Fruit fly (Drosophila melanogaster): ENCODE measurements around the gene sun.

The sun gene

dm6 chrX:15859869-15860268 is 10.8 kb upstream of the sun start, which contains the start of gene Gbeta13F:
Gbeta13F (plus strand) TSS chrX:15860115.
- TF ChIP-seq Abd-B (GFP tag; optimal IDR thresholded peaks at IDR 0.05) (no peak), HLH106 (tag; optimal IDR thresholded peaks at IDR 0.05) (peak; percentile 19), br (GFP tag; optimal IDR thresholded peaks at IDR 0.05) (no peak), OdsH (GFP tag; optimal IDR thresholded peaks at IDR 0.05) (no peak), Hr83 (GFP tag; optimal IDR thresholded peaks at IDR 0.05; ENCODE audit: poor library complexity, severe bottlenecking) (peak; percentile 20), Dif (GFP tag; optimal IDR thresholded peaks at IDR 0.05; ENCODE audit: partially characterized antibody) (no peak), brk (GFP tag; optimal IDR thresholded peaks at IDR 0.05) (no peak)

- no peak for TF ChIP-seq CG9705 (GFP tag; optimal IDR thresholded peaks at IDR 0.05)
- no peak for TF ChIP-seq sage (GFP tag; optimal IDR thresholded peaks at IDR 0.05)
- no peak for TF ChIP-seq Vsx2 (GFP tag; optimal IDR thresholded peaks at IDR 0.05; ENCODE audit: partially characterized antibody)
These were observed 10.3 kb upstream of the sun start, which contains the start of gene AlkB for dm6 chrX:15859387-15859786. AlkB (minus strand) TSS chrX:15859487.

- TF ChIP-seq Mio (GFP tag; optimal IDR thresholded peaks at IDR 0.05) (no peak), tai (GFP tag; optimal IDR thresholded peaks at IDR 0.05) (no peak), h (GFP tag; optimal IDR thresholded peaks at IDR 0.05) (no peak), Hnf4 (GFP tag; optimal IDR thresholded peaks at IDR 0.05) (peak; percentile 61), Dfd (GFP tag; optimal IDR thresholded peaks at IDR 0.05) (no peak), lola (GFP tag; optimal IDR thresholded peaks at IDR 0.05) (no peak), dsf (GFP tag; optimal IDR thresholded peaks at IDR 0.05; ENCODE audit: borderline replicate concordance) (no peak), pan (optimal IDR thresholded peaks at IDR 0.05) (no peak), Myc (optimal IDR thresholded peaks at IDR 0.05) (no peak), CG32264 (GFP tag; optimal IDR thresholded peaks at IDR 0.05) (no peak), Sp1 (GFP tag; optimal IDR thresholded peaks at IDR 0.05) (no peak), brk (GFP tag; optimal IDR thresholded peaks at IDR 0.05) (no peak), Jra (GFP tag; optimal IDR thresholded peaks at IDR 0.05) (no peak), sage (GFP tag; optimal IDR thresholded peaks at IDR 0.05) (peak; percentile 3), foxo (GFP tag; optimal IDR thresholded peaks at IDR 0.05) (peak in 1 of 2 experiments; percentile 24), Rel (GFP tag; optimal IDR thresholded peaks at IDR 0.05) (no peak), Rel (tag; optimal IDR thresholded peaks at IDR 0.05) (no peak), rgr (GFP tag; optimal IDR thresholded peaks at IDR 0.05) (no peak), N (GFP tag; optimal IDR thresholded peaks at IDR 0.05) (no peak), dmrt93B (GFP tag; optimal IDR thresholded peaks at IDR 0.05) (no peak), usp (GFP tag; optimal IDR thresholded peaks at IDR 0.05) (no peak), br (GFP tag; optimal IDR thresholded peaks at IDR 0.05) (no peak), woc (GFP tag; optimal IDR thresholded peaks at IDR 0.05) (peak; percentile 33), sv (GFP tag; optimal IDR thresholded peaks at IDR 0.05) (no peak), CrebA (GFP tag; optimal IDR thresholded peaks at IDR 0.05; ENCODE audit: borderline replicate concordance) (no peak), OdsH (GFP tag; optimal IDR thresholded peaks at IDR 0.05) (peak; percentile 16), fru (GFP tag; optimal IDR thresholded peaks at IDR 0.05) (no peak), Abd-B (GFP tag; optimal IDR thresholded peaks at IDR 0.05) (no peak), Hr83 (GFP tag; optimal IDR thresholded peaks at IDR 0.05; ENCODE audit: poor library complexity, severe bottlenecking) (no peak), CG9705 (GFP tag; optimal IDR thresholded peaks at IDR 0.05) (no peak), psq (GFP tag; optimal IDR thresholded peaks at IDR 0.05) (no peak), HLH106 (tag; optimal IDR thresholded peaks at IDR 0.05) (no peak), GATAd (GFP tag; optimal IDR thresholded peaks at IDR 0.05) (no peak), dl (GFP tag; optimal IDR thresholded peaks at IDR 0.05; ENCODE audit: insufficient read depth in 1 of 2, partially characterized antibody in 2 of 2) (no peak), Hr78 (GFP tag; optimal IDR thresholded peaks at IDR 0.05) (no peak), Dif (GFP tag; optimal IDR thresholded peaks at IDR 0.05; ENCODE audit: partially characterized antibody) (no peak)
These were observed 8.7 kb upstream of the sun start, which contains the start of the genes CG46440 and Myb for dm6 chrX:15857601-15858284. CG46440 (minus strand) TSS chrX:15857823. Myb (minus strand) TSS chrX:15857823.
